Worm (Caenorhabditis elegans): Measurements from ENCODE around the gene C01G10.6.

The C01G10.6 gene

ce11 chrV:15059534-15059933, 27.9 kb upstream of the C01G10.6 start, which contains the start of the genes mcm-3 and C25D7.15 (continued):
- TF ChIP-seq hmg-1.2 (GFP tag; IDR thresholded peaks at IDR 0.05): peak; percentile 46; the same call in 1 of the 2 replicates
- TF ChIP-seq F55B11.4 (tag; optimal IDR thresholded peaks at IDR 0.05; ENCODE audit: borderline replicate concordance, insufficient read depth): no peak
- no peak for TF ChIP-seq bed-1 (GFP tag; IDR thresholded peaks at IDR 0.05)

ce11 chrV:15060595-15060994, 26.9 kb upstream of the C01G10.6 start:
- TF ChIP-seq egl-18 (GFP tag; IDR thresholded peaks at IDR 0.05) (no peak), tbp1 (GFP tag; optimal IDR thresholded peaks at IDR 0.05) (no peak), lsl-1 (GFP tag; optimal IDR thresholded peaks at IDR 0.05) (peak; percentile 77), rcor-1 (GFP tag; IDR thresholded peaks at IDR 0.05) (no peak), madf-8 (GFP tag; conservative IDR thresholded peaks at IDR 0.05) (no peak), ets-4 (GFP tag; optimal IDR thresholded peaks at IDR 0.05) (no peak), ceh-79 (tag; optimal IDR thresholded peaks at IDR 0.05) (no peak), F33H1.4 (GFP tag; IDR thresholded peaks at IDR 0.05) (peak; percentile 55; the same call in 1 of the 2 replicates)

- TF ChIP-seq nhr-120 (GFP tag; IDR thresholded peaks at IDR 0.05): no peak
- TF ChIP-seq egrh-3 (GFP tag; IDR thresholded peaks at IDR 0.05): no peak
- no peak for TF ChIP-seq Y79H2A.3 (GFP tag; conservative IDR thresholded peaks at IDR 0.05)
- no peak for TF ChIP-seq die-1 (tag; optimal IDR thresholded peaks at IDR 0.05)
- no peak for TF ChIP-seq hmg-20 (GFP tag; IDR thresholded peaks at IDR 0.05)
- TF ChIP-seq ceh-58 (GFP tag; IDR thresholded peaks at IDR 0.05): no peak
- TF ChIP-seq lin-35 (GFP tag; optimal IDR thresholded peaks at IDR 0.05): no peak
- no peak for TF ChIP-seq unc-130 (GFP tag; optimal IDR thresholded peaks at IDR 0.05)
- no peak for TF ChIP-seq efl-1 (GFP tag; optimal IDR thresholded peaks at IDR 0.05)
- TF ChIP-seq snpc-1.1 (tag; optimal IDR thresholded peaks at IDR 0.05; ENCODE audit: insufficient read depth): no peak
- TF ChIP-seq ztf-6 (GFP tag; IDR thresholded peaks at IDR 0.05): no peak
- TF ChIP-seq mel-28 (tag; optimal IDR thresholded peaks at IDR 0.05; ENCODE audit: borderline replicate concordance): no peak
These were observed 23.5 kb upstream of the C01G10.6 start, which contains the start of gene rap-2 for ce11 chrV:15063987-15064386. Gene rap-2, minus strand, starts transcription at chrV:15064087.

DNA sequence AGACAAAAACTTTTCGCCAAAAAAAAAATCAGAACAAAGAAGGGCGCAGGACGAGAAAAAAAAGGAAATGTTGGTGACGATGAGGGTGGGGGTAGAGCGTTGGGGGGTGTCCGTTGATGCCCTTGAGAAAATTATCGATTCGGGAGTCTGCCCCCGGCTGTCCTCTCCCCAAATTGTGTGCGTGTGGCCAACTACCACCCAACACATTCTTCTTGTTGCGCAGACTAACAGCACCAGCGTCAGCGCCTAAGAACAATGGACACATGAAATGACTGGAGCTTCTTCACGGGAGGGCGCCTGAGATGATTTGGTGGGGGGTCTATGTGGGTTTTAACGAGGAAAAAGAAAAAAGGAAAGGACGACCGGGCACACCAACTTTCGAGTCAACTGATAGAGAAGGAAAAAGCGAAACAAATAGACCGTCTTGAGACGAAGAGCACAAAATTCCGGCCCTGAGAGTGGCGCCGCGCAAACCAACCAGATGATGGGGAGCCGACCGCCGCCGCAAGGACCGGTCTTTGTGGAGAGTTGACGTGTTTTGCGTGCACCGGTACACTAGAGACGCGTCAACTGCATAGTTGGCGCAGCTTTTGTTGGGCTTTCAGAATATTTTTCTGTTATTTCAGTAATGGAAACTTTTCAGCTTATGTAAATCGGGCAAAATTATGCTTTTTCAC, 22.2 kb upstream of the C01G10.6 start, which contains the start of gene C25D7.9:
Gene C25D7.9 (plus strand): TSS at position 68 of the 677 bp plus-strand sequence.
- TF ChIP-seq lin-35 (GFP tag; optimal IDR thresholded peaks at IDR 0.05) (no peak), dox-1 (GFP tag; IDR thresholded peaks at IDR 0.05) (peak; percentile 62), egrh-3 (GFP tag; IDR thresholded peaks at IDR 0.05) (0 out of 2 replicates have a peak, but pooled peaks have one; percentile 11), ztf-18 (tag; optimal IDR thresholded peaks at IDR 0.05) (peak; percentile 84), F10E7.11 (tag; optimal IDR thresholded peaks at IDR 0.05) (no peak), T07F8.4 (tag; optimal IDR thresholded peaks at IDR 0.05) (no peak), mcd-1 (GFP tag; IDR thresholded peaks at IDR 0.05) (peak; percentile 42; the same call in 1 of the 2 replicates), zfh-2 (GFP tag; conservative IDR thresholded peaks at IDR 0.05) (peak; percentile 89), nhr-120 (GFP tag; IDR thresholded peaks at IDR 0.05) (no peak), F23B12.7 (tag; optimal IDR thresholded peaks at IDR 0.05; ENCODE audit: insufficient read depth) (no peak), cebp-1 (GFP tag; IDR thresholded peaks at IDR 0.05) (no peak), cebp-1 (tag; optimal IDR thresholded peaks at IDR 0.05) (peak; percentile 22)

All from whole organism, young adult.